Worm (Caenorhabditis elegans) whole organism, early embryonic: ENCODE data around the gene F46G11.6.

Source experiments
- flt-1 ChIP-seq: fragments of 200-800 bp; sonication (Bioruptor generic); IDR thresholded peaks from 2 replicates; pipeline ENCODE4 v1.3.6; 2022; ENCODE audit warnings: missing genetic modification characterization, missing compliant biosample characterization
- hmg-4 ChIP-seq: fragments of 200-800 bp; sonication (Bioruptor generic); optimal IDR thresholded peaks from 2 replicates; lab custom pipeline; 2018; ENCODE audit warnings: mild to moderate bottlenecking, missing genetic modification characterization, missing compliant biosample characterization
- tbx-11 ChIP-seq: fragments of 200-800 bp; sonication (Bioruptor generic); IDR thresholded peaks from 2 replicates; pipeline ENCODE4 v1.3.6; 2022; ENCODE audit warnings: missing genetic modification characterization, missing compliant biosample characterization
- tbx-37 ChIP-seq: fragments of 200-800 bp; sonication (Bioruptor generic); conservative IDR thresholded peaks from 2 replicates; pipeline ENCODE4 v1.3.6; 2022; ENCODE audit warnings: missing genetic modification reagents, missing genetic modification characterization, missing compliant biosample characterization

- TF ChIP-seq tbx-37, result no peak
- no peak for TF ChIP-seq tbx-11
- no peak for TF ChIP-seq flt-1
- no peak for TF ChIP-seq hmg-4
Measured at ce11 chrX:5826976-5827375, 40.7 kb downstream of the F46G11.6 start.
